Fruit fly (Drosophila melanogaster): ENCODE measurements around the gene Coprox.

Coprox gene

DNA sequence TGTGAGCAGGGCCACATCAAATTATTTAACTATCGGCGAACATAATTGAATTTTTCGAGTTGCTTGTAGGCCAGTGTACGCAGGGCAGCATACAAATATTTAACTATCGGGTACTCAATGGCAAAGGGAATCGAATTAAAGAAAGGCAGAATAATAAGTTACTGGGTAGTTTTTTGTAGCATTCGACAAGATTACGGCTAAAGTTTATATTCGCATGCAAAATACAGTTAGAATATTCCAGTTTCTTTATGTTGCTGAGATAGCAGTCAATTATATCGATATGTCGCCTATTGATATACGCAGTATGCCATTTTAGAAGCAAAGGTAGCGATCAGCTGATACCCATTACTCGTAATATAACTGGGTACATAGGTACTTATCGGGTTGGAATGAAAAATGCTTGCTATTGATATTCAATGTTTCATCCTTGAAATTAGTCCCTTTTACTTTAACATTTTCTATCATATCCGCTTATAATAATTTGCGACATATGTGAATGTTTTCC is 3.8 kb downstream of the Coprox start (continued):
- TF ChIP-seq trem (tag; optimal IDR thresholded peaks at IDR 0.05): peak; percentile 29
- TF ChIP-seq Elba2 (GFP tag; optimal IDR thresholded peaks at IDR 0.05): no peak
- no peak for TF ChIP-seq H2.0 (GFP tag; IDR thresholded peaks at IDR 0.05)
- peak; percentile 27; the same call in 1 of the 2 replicates for TF ChIP-seq HLH3B (GFP tag; IDR thresholded peaks at IDR 0.05)
- TF ChIP-seq Doc2 (GFP tag; IDR thresholded peaks at IDR 0.05): no peak
- TF ChIP-seq Fer1 (GFP tag; optimal IDR thresholded peaks at IDR 0.05): peak; percentile 63
- TF ChIP-seq tgo (GFP tag; IDR thresholded peaks at IDR 0.05): peak; percentile 31; the same call in 1 of the 3 replicates
- no peak for TF ChIP-seq ro (GFP tag; IDR thresholded peaks at IDR 0.05)
- TF ChIP-seq gro (GFP tag; optimal IDR thresholded peaks at IDR 0.05): peak; percentile 73
- peak; percentile 81 for TF ChIP-seq ci (GFP tag; IDR thresholded peaks at IDR 0.05)
- TF ChIP-seq CG11696 (GFP tag; IDR thresholded peaks at IDR 0.05): no peak
- TF ChIP-seq scrt (GFP tag; optimal IDR thresholded peaks at IDR 0.05): no peak
- TF ChIP-seq CG18476 (GFP tag; optimal IDR thresholded peaks at IDR 0.05): peak; percentile 12
- TF ChIP-seq CG30431 (GFP tag; optimal IDR thresholded peaks at IDR 0.05): no peak
- TF ChIP-seq Lpt (GFP tag; optimal IDR thresholded peaks at IDR 0.05): no peak
- peak; percentile 48 for TF ChIP-seq CHES-1-like (GFP tag; optimal IDR thresholded peaks at IDR 0.05)
- TF ChIP-seq Ada2b (GFP tag; IDR thresholded peaks at IDR 0.05): no peak
- peak; percentile 57 for TF ChIP-seq vnd (GFP tag; IDR thresholded peaks at IDR 0.05; ENCODE audit: partially characterized antibody)
- no peak for TF ChIP-seq CG15073 (GFP tag; optimal IDR thresholded peaks at IDR 0.05)
- TF ChIP-seq CG3065 (GFP tag; optimal IDR thresholded peaks at IDR 0.05): no peak
- TF ChIP-seq CG7745 (tag; optimal IDR thresholded peaks at IDR 0.05): no peak
- TF ChIP-seq Dref (GFP tag; IDR thresholded peaks at IDR 0.05): peak; percentile 59
- no peak for TF ChIP-seq E2f1 (GFP tag; IDR thresholded peaks at IDR 0.05)
- peak; percentile 32 for TF ChIP-seq HLH54F (GFP tag; optimal IDR thresholded peaks at IDR 0.05)
- peak; percentile 55 for TF ChIP-seq onecut (GFP tag; IDR thresholded peaks at IDR 0.05)
- TF ChIP-seq Eip74EF (GFP tag; optimal IDR thresholded peaks at IDR 0.05): peak in 1 of 2 experiments; percentile 26
- TF ChIP-seq dysf (GFP tag; IDR thresholded peaks at IDR 0.05): peak; percentile 48; the same call in 1 of the 3 replicates
- no peak for TF ChIP-seq CG10274 (GFP tag; optimal IDR thresholded peaks at IDR 0.05)
- TF ChIP-seq p53 (GFP tag; optimal IDR thresholded peaks at IDR 0.05): peak; percentile 13
- peak; percentile 53 for TF ChIP-seq CG11398 (GFP tag; optimal IDR thresholded peaks at IDR 0.05)
- no peak for TF ChIP-seq MTF-1 (GFP tag; optimal IDR thresholded peaks at IDR 0.05; ENCODE audit: borderline replicate concordance)
- no peak for TF ChIP-seq CG10543 (GFP tag; optimal IDR thresholded peaks at IDR 0.05)
- peak; percentile 22 for TF ChIP-seq Chrac-16 (GFP tag; optimal IDR thresholded peaks at IDR 0.05)
- no peak for TF ChIP-seq CG31388 (GFP tag; optimal IDR thresholded peaks at IDR 0.05)
- no peak for TF ChIP-seq twi (tag; optimal IDR thresholded peaks at IDR 0.05)
- TF ChIP-seq ap (GFP tag; IDR thresholded peaks at IDR 0.05): no peak
- TF ChIP-seq inv (GFP tag; IDR thresholded peaks at IDR 0.05; ENCODE audit: partially characterized antibody): no peak
- no peak for TF ChIP-seq cato (GFP tag; optimal IDR thresholded peaks at IDR 0.05; ENCODE audit: borderline replicate concordance)
- no peak for TF ChIP-seq CG3407 (GFP tag; optimal IDR thresholded peaks at IDR 0.05)
- TF ChIP-seq CG9817 (tag; optimal IDR thresholded peaks at IDR 0.05): no peak
- no peak for TF ChIP-seq Jarid2 (GFP tag; optimal IDR thresholded peaks at IDR 0.05)
- TF ChIP-seq eve (GFP tag; optimal IDR thresholded peaks at IDR 0.05): no peak
- peak; percentile 64 for TF ChIP-seq CG5953 (GFP tag; IDR thresholded peaks at IDR 0.05)
- TF ChIP-seq Doc3 (GFP tag; IDR thresholded peaks at IDR 0.05; ENCODE audit: partially characterized antibody): peak; percentile 91
- TF ChIP-seq cas (GFP tag; IDR thresholded peaks at IDR 0.05): no peak
- TF ChIP-seq emc (GFP tag; optimal IDR thresholded peaks at IDR 0.05): no peak
- TF ChIP-seq CG14014 (GFP tag; IDR thresholded peaks at IDR 0.05): peak; percentile 22
- TF ChIP-seq fru (optimal IDR thresholded peaks at IDR 0.05): no peak
- TF ChIP-seq lola (GFP tag; optimal IDR thresholded peaks at IDR 0.05): peak in 1 of 3 experiments; percentile 41
- TF ChIP-seq oc (tag; optimal IDR thresholded peaks at IDR 0.05): peak; percentile 19
- peak; percentile 37 for TF ChIP-seq Side (GFP tag; optimal IDR thresholded peaks at IDR 0.05)
